Fruit fly (Drosophila melanogaster) whole organism, adult: ENCODE measurements around the gene Rnp4F.

ENCODE experiments used
- CG11617 ChIP-seq: fragments of 200-800 bp; sonication (Bioruptor generic); optimal IDR thresholded peaks from 2 replicates; lab custom pipeline; 2017; ENCODE audit warnings: mild to moderate bottlenecking, missing biosample characterization, missing genetic modification reagents, missing genetic modification characterization
- CG12768 ChIP-seq: fragments of 200-800 bp; sonication (Bioruptor generic); optimal IDR thresholded peaks from 2 replicates; lab custom pipeline; 2017; ENCODE audit warnings: missing biosample characterization, missing genetic modification characterization, mild to moderate bottlenecking, moderate library complexity, missing genetic modification reagents
- CG14711 ChIP-seq: fragments of 200-800 bp; sonication (Bioruptor generic); optimal IDR thresholded peaks from 2 replicates; lab custom pipeline; 2018; ENCODE audit warnings: missing biosample characterization, mild to moderate bottlenecking, missing genetic modification characterization, moderate library complexity
- CG1620 ChIP-seq: fragments of 200-800 bp; sonication (Bioruptor generic); optimal IDR thresholded peaks from 2 replicates; lab custom pipeline; 2016; ENCODE audit warnings: missing biosample characterization, missing genetic modification characterization
- CG7045 ChIP-seq: fragments of 200-800 bp; sonication (Bioruptor generic); optimal IDR thresholded peaks from 2 replicates; lab custom pipeline; 2017; ENCODE audit warnings: missing biosample characterization, mild to moderate bottlenecking, missing genetic modification characterization
- CG7101 ChIP-seq: fragments of 200-800 bp; sonication (Bioruptor generic); optimal IDR thresholded peaks from 2 replicates; lab custom pipeline; 2018; ENCODE audit warnings: missing biosample characterization, mild to moderate bottlenecking, missing genetic modification characterization, moderate library complexity
- bab1 ChIP-seq: fragments of 200-800 bp; sonication (Bioruptor generic); optimal IDR thresholded peaks from 3 replicates; lab custom pipeline; 2019; ENCODE audit warnings: missing biosample characterization, mild to moderate bottlenecking, missing genetic modification characterization, moderate library complexity
- kay ChIP-seq: fragments of 200-800 bp; sonication (Bioruptor generic); peaks from one replicate; lab custom pipeline; 2016; ENCODE audit warnings: missing biosample characterization, missing genetic modification characterization, borderline replicate concordance
- ovo ChIP-seq: fragments of 200-800 bp; sonication (Bioruptor generic); optimal IDR thresholded peaks from 2 replicates; lab custom pipeline; 2016; ENCODE audit warnings: missing biosample characterization, missing genetic modification characterization
- tj ChIP-seq: fragments of 200-800 bp; sonication (Bioruptor generic); optimal IDR thresholded peaks from 3 replicates; lab custom pipeline; 2017; ENCODE audit warnings: missing biosample characterization, mild to moderate bottlenecking, missing genetic modification characterization, moderate library complexity

dm6 chrX:5299957-5300356 is 22.5 kb downstream of the Rnp4F start:
- no peak for TF ChIP-seq CG7045 (GFP tag; lab: Kevin White, UChicago)
- TF ChIP-seq CG7101 (tag; lab: Kevin White, UChicago) = no peak
- no peak for TF ChIP-seq kay
- TF ChIP-seq CG14711 (tag; lab: Kevin White, UChicago) = no peak
- TF ChIP-seq ovo = no peak
- TF ChIP-seq CG12768 (GFP tag; lab: Kevin White, UChicago) = no peak
- no peak for TF ChIP-seq CG1620
- TF ChIP-seq bab1 (GFP tag; lab: Kevin White, UChicago) = no peak
- no peak for TF ChIP-seq CG11617 (GFP tag; lab: Kevin White, UChicago)
- no peak for TF ChIP-seq tj (GFP tag; lab: Kevin White, UChicago)
